Fruit fly (Drosophila melanogaster): ENCODE results near the gene CG13625.

Gene CG13625

dm6 chr3R:24580067-24580962 lies 4.6 kb downstream of the CG13625 start (continued):
- 0 out of 3 replicates have a peak, but pooled peaks have one; percentile 12 for TF ChIP-seq ci (GFP tag; IDR thresholded peaks at IDR 0.05)
- peak; percentile 2 for TF ChIP-seq pros (GFP tag; optimal IDR thresholded peaks at IDR 0.05)
- no peak for TF ChIP-seq Antp (GFP tag; optimal IDR thresholded peaks at IDR 0.05)
- no peak for TF ChIP-seq Hr39 (optimal IDR thresholded peaks at IDR 0.05)
- no peak for TF ChIP-seq Myb (GFP tag; optimal IDR thresholded peaks at IDR 0.05)
- TF ChIP-seq Vsx1 (GFP tag; optimal IDR thresholded peaks at IDR 0.05): peak; percentile 5
- TF ChIP-seq slbo (GFP tag; IDR thresholded peaks at IDR 0.05): no peak
- peak; percentile 41 for TF ChIP-seq az2 (GFP tag; optimal IDR thresholded peaks at IDR 0.05)
- no peak for TF ChIP-seq CG6175 (GFP tag; IDR thresholded peaks at IDR 0.05)
- TF ChIP-seq Camta (GFP tag; optimal IDR thresholded peaks at IDR 0.05): no peak
- peak; percentile 28 for TF ChIP-seq bcd (GFP tag; optimal IDR thresholded peaks at IDR 0.05)
- TF ChIP-seq Blimp-1 (GFP tag; optimal IDR thresholded peaks at IDR 0.05): peak; percentile 55
- peak; percentile 55 for TF ChIP-seq CG14710 (tag; optimal IDR thresholded peaks at IDR 0.05)
- no peak for TF ChIP-seq CG10274 (GFP tag; optimal IDR thresholded peaks at IDR 0.05)
- no peak for TF ChIP-seq odd (GFP tag; optimal IDR thresholded peaks at IDR 0.05)
- peak; percentile 2 for TF ChIP-seq gcm (GFP tag; optimal IDR thresholded peaks at IDR 0.05)
- TF ChIP-seq ken (GFP tag; IDR thresholded peaks at IDR 0.05): no peak
- TF ChIP-seq CG11723 (GFP tag; optimal IDR thresholded peaks at IDR 0.05): no peak
- TF ChIP-seq dm (GFP tag; optimal IDR thresholded peaks at IDR 0.05): no peak
- TF ChIP-seq Spps (tag; optimal IDR thresholded peaks at IDR 0.05): peak; percentile 25
- TF ChIP-seq CG6813 (GFP tag; optimal IDR thresholded peaks at IDR 0.05): no peak
- TF ChIP-seq BtbVII (GFP tag; optimal IDR thresholded peaks at IDR 0.05): no peak
- peak; percentile 24 for TF ChIP-seq gsb-n (tag; optimal IDR thresholded peaks at IDR 0.05)
- no peak for TF ChIP-seq Fer3 (tag; optimal IDR thresholded peaks at IDR 0.05)
- TF ChIP-seq run (tag; optimal IDR thresholded peaks at IDR 0.05): no peak
- TF ChIP-seq dmrt99B (tag; optimal IDR thresholded peaks at IDR 0.05): peak; percentile 56
- TF ChIP-seq tup (GFP tag; optimal IDR thresholded peaks at IDR 0.05): no peak
- no peak for TF ChIP-seq CG17802 (tag; optimal IDR thresholded peaks at IDR 0.05)
- no peak for TF ChIP-seq pnt (GFP tag; optimal IDR thresholded peaks at IDR 0.05)
- no peak for TF ChIP-seq Fer1 (GFP tag; optimal IDR thresholded peaks at IDR 0.05)
- TF ChIP-seq CG18476 (GFP tag; optimal IDR thresholded peaks at IDR 0.05): peak; percentile 37
- TF ChIP-seq Poxn (GFP tag; IDR thresholded peaks at IDR 0.05): no peak
- peak; percentile 28 for TF ChIP-seq Nf-YB (GFP tag; optimal IDR thresholded peaks at IDR 0.05)
- TF ChIP-seq Mad (GFP tag; optimal IDR thresholded peaks at IDR 0.05): no peak
- peak; percentile 16 for TF ChIP-seq trem (tag; optimal IDR thresholded peaks at IDR 0.05)
- no peak for TF ChIP-seq Trl (optimal IDR thresholded peaks at IDR 0.05)
- no peak for TF ChIP-seq Trl (GFP tag; optimal IDR thresholded peaks at IDR 0.05)
- no peak for TF ChIP-seq BEAF-32 (GFP tag; optimal IDR thresholded peaks at IDR 0.05)
- TF ChIP-seq CG31441 (GFP tag; IDR thresholded peaks at IDR 0.05): peak; percentile 65; the same call in 1 of the 2 replicates
- no peak for TF ChIP-seq Dref (GFP tag; IDR thresholded peaks at IDR 0.05)
- no peak for TF ChIP-seq sc (optimal IDR thresholded peaks at IDR 0.05)
- peak; percentile 11 for TF ChIP-seq sc (GFP tag; optimal IDR thresholded peaks at IDR 0.05)
- no peak for TF ChIP-seq croc (GFP tag; conservative IDR thresholded peaks at IDR 0.05)
- TF ChIP-seq CTCF (GFP tag; optimal IDR thresholded peaks at IDR 0.05): no peak
- TF ChIP-seq MBD-R2 (GFP tag; IDR thresholded peaks at IDR 0.05): no peak
- no peak for TF ChIP-seq Oaz (GFP tag; IDR thresholded peaks at IDR 0.05)
- TF ChIP-seq vvl (GFP tag; IDR thresholded peaks at IDR 0.05): peak; percentile 30; the same call in 1 of the 2 replicates
- peak; percentile 26 for TF ChIP-seq CG33557 (GFP tag; optimal IDR thresholded peaks at IDR 0.05)
- 0 out of 2 replicates have a peak, but pooled peaks have one; percentile 3 for TF ChIP-seq sens-2 (GFP tag; IDR thresholded peaks at IDR 0.05)
- TF ChIP-seq nmo (GFP tag; optimal IDR thresholded peaks at IDR 0.05): peak; percentile 64
- TF ChIP-seq CG3163 (GFP tag; optimal IDR thresholded peaks at IDR 0.05): no peak

Measured in whole organism, embryonic.